Worm (Caenorhabditis elegans) whole organism, L4/young adult: ENCODE measurements around the gene R02D1.2.
"Not testable (repeated sequence)": the region's sequence is repeated elsewhere in the genome, so short reads cannot be mapped to it uniquely, and the experiment has no call there.

Experiments
- W03F9.2 ChIP-seq: fragments of 150-350 bp; optimal IDR thresholded peaks from 2 replicates; lab custom pipeline; 2014; ENCODE audit warnings: missing biosample characterization, missing genetic modification characterization
- dao-5 ChIP-seq: sonication (generic microtip); optimal IDR thresholded peaks from 2 replicates; lab custom pipeline; 2016; ENCODE audit warnings: missing genotype, missing genetic modification characterization, moderate library complexity, missing compliant biosample characterization
- him-1 ChIP-seq: sonication (generic microtip); optimal IDR thresholded peaks from 2 replicates; lab custom pipeline; 2016; ENCODE audit warnings: missing genotype, missing genetic modification reagents, missing genetic modification characterization, missing compliant biosample characterization

ce11 chrV:4271258-4271657 is 51.3 kb downstream of the R02D1.2 start, which contains the start of gene srt-38:
- not testable (repeated sequence) for TF ChIP-seq him-1 (tag; lab: Kevin White, UChicago); dao-5; W03F9.2 (tag; lab: Kevin White, UChicago)
